Fruit fly (Drosophila melanogaster) S2 (cell line): ENCODE results near the gene Pgant2.

ENCODE experiments used
- CG8478 ChIP-seq: fragments of >200 bp; optimal IDR thresholded peaks from 2 replicates; lab custom pipeline; 2018
- CTCF ChIP-seq, 2 experiments: fragments of >200 bp; optimal IDR thresholded peaks; 2 replicates each; lab custom pipeline; 2018

DNA sequence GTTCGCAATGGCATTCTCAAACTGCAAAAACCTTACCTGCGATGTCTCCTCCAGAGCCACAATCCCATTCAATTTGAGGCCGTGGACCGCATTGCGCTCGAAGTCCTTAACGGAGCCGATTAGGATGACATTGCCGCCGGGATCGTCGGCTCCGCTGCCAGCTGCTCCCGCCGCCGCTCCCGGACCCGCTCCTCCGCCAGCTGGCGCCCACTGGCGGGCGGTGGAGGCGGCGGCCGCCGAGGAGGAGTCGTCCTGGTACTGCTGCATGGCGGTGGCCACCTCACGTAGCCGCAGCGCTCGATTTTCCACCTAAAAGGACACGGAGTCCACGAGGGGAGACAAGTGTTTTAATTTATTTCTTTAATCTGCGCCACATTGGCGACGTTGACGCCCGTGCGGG, 18.8 kb downstream of the Pgant2 start:
- TF ChIP-seq CG8478 (lab: Kevin White, UChicago) (no peak), CTCF (optimal IDR thresholded peaks at IDR 0.05; lab: Kevin White, UChicago) (no peak)
